Fruit fly (Drosophila melanogaster) whole organism, pupa: ENCODE data around the gene CG31262.
A peak's percentile ranks its signal among the peaks of the same experiment; 100 is the strongest.

Experiments used
- CG10348 ChIP-seq: fragments of 200-800 bp; sonication (Bioruptor generic); IDR thresholded peaks from 2 replicates; pipeline ENCODE4 v1.3.6; 2022; ENCODE audit warnings: missing biosample characterization, missing genetic modification characterization
- CG12605 ChIP-seq: fragments of 200-800 bp; sonication (Bioruptor generic); IDR thresholded peaks from 2 replicates; pipeline ENCODE4 v1.3.6; 2022; ENCODE audit warnings: missing biosample characterization, missing genetic modification characterization
- CG13204 ChIP-seq: fragments of 200-800 bp; sonication (Bioruptor generic); optimal IDR thresholded peaks from 2 replicates; lab custom pipeline; 2018; ENCODE audit warnings: missing biosample characterization, mild to moderate bottlenecking, missing genetic modification characterization, moderate library complexity
- CG14655 ChIP-seq: fragments of 200-800 bp; sonication (Bioruptor generic); optimal IDR thresholded peaks from 3 replicates; lab custom pipeline; 2017; ENCODE audit warnings: mild to moderate bottlenecking, missing biosample characterization, missing genetic modification reagents, missing genetic modification characterization
- CG15710 ChIP-seq: fragments of 200-800 bp; sonication (Bioruptor generic); optimal IDR thresholded peaks from 2 replicates; lab custom pipeline; 2018; ENCODE audit warnings: missing biosample characterization, mild to moderate bottlenecking, missing genetic modification characterization, moderate library complexity
- CG17806 ChIP-seq: fragments of 200-800 bp; sonication (Bioruptor generic); optimal IDR thresholded peaks from 2 replicates; lab custom pipeline; 2018; ENCODE audit warnings: missing biosample characterization, mild to moderate bottlenecking, missing genetic modification characterization, moderate library complexity
- CG32121 ChIP-seq: fragments of 200-800 bp; sonication (Bioruptor generic); IDR thresholded peaks from 2 replicates; pipeline ENCODE4 v1.3.6; 2022; ENCODE audit warnings: missing biosample characterization, missing genetic modification characterization
- CG34367 ChIP-seq: fragments of 200-800 bp; sonication (Bioruptor generic); optimal IDR thresholded peaks from 2 replicates; lab custom pipeline; 2018; ENCODE audit warnings: missing biosample characterization, mild to moderate bottlenecking, missing genetic modification characterization
- CG4496 ChIP-seq: fragments of 200-800 bp; sonication (Bioruptor generic); IDR thresholded peaks from 3 replicates; pipeline ENCODE4 v1.3.6; 2022; ENCODE audit warnings: missing biosample characterization, missing genetic modification characterization
- CG8159 ChIP-seq: fragments of 200-800 bp; sonication (Bioruptor generic); optimal IDR thresholded peaks from 3 replicates; lab custom pipeline; 2018; ENCODE audit warnings: missing biosample characterization, mild to moderate bottlenecking, missing genetic modification characterization, moderate library complexity
- CG8301 ChIP-seq: fragments of 200-800 bp; sonication (Bioruptor generic); optimal IDR thresholded peaks from 2 replicates; lab custom pipeline; 2018; ENCODE audit warnings: missing biosample characterization, mild to moderate bottlenecking, missing genetic modification characterization
- CG9948 ChIP-seq: fragments of 200-800 bp; sonication (Bioruptor generic); optimal IDR thresholded peaks from 2 replicates; lab custom pipeline; 2018; ENCODE audit warnings: missing biosample characterization, mild to moderate bottlenecking, missing genetic modification characterization, moderate library complexity
- D1 ChIP-seq: fragments of 200-800 bp; sonication (Bioruptor generic); optimal IDR thresholded peaks from 2 replicates; lab custom pipeline; 2018; ENCODE audit warnings: missing biosample characterization, mild to moderate bottlenecking, missing genetic modification characterization, moderate library complexity
- EcR ChIP-seq: fragments of 200-800 bp; sonication (Bioruptor generic); optimal IDR thresholded peaks from 3 replicates; lab custom pipeline; 2019; ENCODE audit warnings: missing biosample characterization, missing genetic modification characterization, mild to moderate bottlenecking, moderate library complexity, missing genetic modification reagents
- Ets98B ChIP-seq: fragments of 200-800 bp; sonication (Bioruptor generic); IDR thresholded peaks from 2 replicates; pipeline ENCODE4 v1.3.6; 2022; ENCODE audit warnings: missing biosample characterization, missing genetic modification characterization
- Pif1A ChIP-seq: fragments of 200-800 bp; sonication (Bioruptor generic); optimal IDR thresholded peaks from 3 replicates; lab custom pipeline; 2016; ENCODE audit warnings: missing biosample characterization, missing genetic modification characterization
- Pif1B ChIP-seq: fragments of 200-800 bp; sonication (Bioruptor generic); optimal IDR thresholded peaks from 3 replicates; lab custom pipeline; 2016; ENCODE audit warnings: missing biosample characterization, missing genetic modification characterization
- Snoo ChIP-seq: fragments of 200-800 bp; sonication (Bioruptor generic); optimal IDR thresholded peaks from 3 replicates; lab custom pipeline; 2017; ENCODE audit warnings: missing biosample characterization, mild to moderate bottlenecking, missing genetic modification characterization, inconsistent platforms
- fd96Ca ChIP-seq: fragments of 200-800 bp; sonication (Bioruptor generic); IDR thresholded peaks from 3 replicates; pipeline ENCODE4 v1.3.6; 2022; ENCODE audit warnings: missing biosample characterization, missing genetic modification characterization
- gl ChIP-seq: fragments of 200-800 bp; sonication (Bioruptor generic); optimal IDR thresholded peaks from 2 replicates; lab custom pipeline; 2018; ENCODE audit warnings: missing biosample characterization, mild to moderate bottlenecking, missing genetic modification characterization
- rn ChIP-seq: fragments of 200-800 bp; sonication (Bioruptor generic); IDR thresholded peaks from 2 replicates; pipeline ENCODE4 v1.3.6; 2022; ENCODE audit warnings: missing biosample characterization, missing genetic modification characterization

CG31262 gene

dm6 chr3R:17222974-17223373 is at the start of gene CG31262:
Gene CG31262, minus strand, starts transcription at chr3R:17223074.
- TF ChIP-seq Snoo (tag; lab: Kevin White, UChicago), result no peak
- TF ChIP-seq EcR (GFP tag; lab: Kevin White, UChicago), result no peak
- no peak for TF ChIP-seq CG34367 (tag; lab: Kevin White, UChicago)
- TF ChIP-seq Pif1A, result no peak
- TF ChIP-seq gl (tag; lab: Kevin White, UChicago), result no peak
- no peak for TF ChIP-seq CG13204 (GFP tag; lab: Kevin White, UChicago)

dm6 chr3R:17264949-17265348 is 42.1 kb upstream of the CG31262 start, which contains the start of the genes beat-IIb and CG44257:
Gene beat-IIb, minus strand, starts transcription at chr3R:17265049.
Gene CG44257, plus strand, starts transcription at chr3R:17265278.
- TF ChIP-seq Pif1A, result no peak
- TF ChIP-seq Ets98B, result no peak
- TF ChIP-seq CG32121 (GFP tag; lab: Robert Waterston, UW), result no peak
- TF ChIP-seq CG13204 (GFP tag; lab: Kevin White, UChicago), result no peak
- no peak for TF ChIP-seq CG4496 (GFP tag; lab: Robert Waterston, UW)
- TF ChIP-seq Snoo (tag; lab: Kevin White, UChicago), result no peak
- TF ChIP-seq CG17806 (tag; lab: Kevin White, UChicago), result no peak
- no peak for TF ChIP-seq D1
- no peak for TF ChIP-seq EcR (GFP tag; lab: Kevin White, UChicago)
- TF ChIP-seq fd96Ca (GFP tag; lab: Robert Waterston, UW), result no peak
- TF ChIP-seq CG14655 (GFP tag; lab: Kevin White, UChicago), result no peak
- no peak for TF ChIP-seq CG34367 (tag; lab: Kevin White, UChicago)
- TF ChIP-seq rn, result no peak
- TF ChIP-seq CG8301 (tag; lab: Kevin White, UChicago), result no peak
- no peak for TF ChIP-seq Pif1B (GFP tag; lab: Kevin White, UChicago)
- no peak for TF ChIP-seq CG10348 (GFP tag; lab: Robert Waterston, UW)
- TF ChIP-seq CG9948 (tag; lab: Kevin White, UChicago), result no peak
- TF ChIP-seq CG15710 (tag; lab: Kevin White, UChicago), result no peak
- TF ChIP-seq gl (tag; lab: Kevin White, UChicago), result no peak

DNA sequence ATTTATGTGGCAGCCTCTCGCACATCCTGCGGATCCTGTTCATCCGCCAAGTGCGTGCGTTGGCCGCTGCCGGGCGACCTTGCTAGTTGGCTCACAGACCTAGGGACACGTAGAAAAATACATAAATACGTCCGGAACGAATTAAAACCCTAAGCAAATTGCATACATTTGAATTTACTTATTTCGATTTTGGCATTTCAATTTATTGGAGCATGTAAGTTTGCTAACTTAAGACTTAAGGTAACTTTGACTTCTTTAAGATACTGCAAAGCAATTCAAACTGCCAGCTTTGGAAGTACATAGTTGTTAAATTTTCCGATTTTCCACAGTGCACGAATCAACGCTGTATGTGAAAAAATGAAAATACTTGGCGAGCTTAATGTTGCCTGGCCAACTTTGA is 31.2 kb upstream of the CG31262 start, which contains the start of gene CG44259:
Gene CG44259 (minus strand): TSS at position 101 of the 400 bp plus-strand sequence.
- TF ChIP-seq rn (no peak), CG34367 (tag; lab: Kevin White, UChicago) (no peak), CG12605 (no peak), D1 (no peak), CG9948 (tag; lab: Kevin White, UChicago) (no peak), CG4496 (GFP tag; lab: Robert Waterston, UW) (no peak), Pif1B (GFP tag; lab: Kevin White, UChicago) (no peak), gl (tag; lab: Kevin White, UChicago) (no peak), EcR (GFP tag; lab: Kevin White, UChicago) (no peak), CG13204 (GFP tag; lab: Kevin White, UChicago) (no peak), Pif1A (no peak), CG17806 (tag; lab: Kevin White, UChicago) (no peak)

DNA sequence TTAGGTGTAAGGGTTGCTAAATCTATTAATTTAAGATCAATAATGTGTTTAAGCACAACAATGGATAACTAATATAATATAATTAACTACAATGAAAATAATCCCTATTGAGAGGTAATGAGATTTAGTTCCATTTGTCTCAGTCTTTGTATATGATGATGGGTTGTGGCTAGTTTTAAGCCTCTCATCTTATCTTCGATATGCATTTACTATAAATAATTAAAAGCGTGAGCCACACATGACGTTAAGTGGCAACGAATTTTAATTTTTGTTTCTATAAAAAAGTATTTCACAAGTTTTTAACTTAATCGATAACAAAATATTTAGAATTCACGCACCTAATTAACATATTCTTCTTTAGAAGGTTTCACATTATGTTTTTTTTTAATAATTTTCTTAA is 28.4 kb upstream of the CG31262 start:
- TF ChIP-seq CG14655 (GFP tag; lab: Kevin White, UChicago) (peak; percentile 33), CG8159 (peak; percentile 32), fd96Ca (GFP tag; lab: Robert Waterston, UW) (no peak)

- TF ChIP-seq Snoo (tag; lab: Kevin White, UChicago) (no peak), CG15710 (tag; lab: Kevin White, UChicago) (no peak), CG14655 (GFP tag; lab: Kevin White, UChicago) (no peak), Pif1B (GFP tag; lab: Kevin White, UChicago) (no peak)
- TF ChIP-seq, all 21 proteins: peak for 0
Measured at dm6 chr3R:17249233-17249632, 26.4 kb upstream of the CG31262 start.

dm6 chr3R:17247699-17248098 is 24.8 kb upstream of the CG31262 start:
- TF ChIP-seq fd96Ca (GFP tag; lab: Robert Waterston, UW) (no peak), CG15710 (tag; lab: Kevin White, UChicago) (no peak), CG8301 (tag; lab: Kevin White, UChicago) (no peak), CG34367 (tag; lab: Kevin White, UChicago) (no peak), CG8159 (no peak), CG10348 (GFP tag; lab: Robert Waterston, UW) (no peak), CG17806 (tag; lab: Kevin White, UChicago) (no peak), Snoo (tag; lab: Kevin White, UChicago) (no peak), CG12605 (no peak), CG9948 (tag; lab: Kevin White, UChicago) (no peak)

DNA sequence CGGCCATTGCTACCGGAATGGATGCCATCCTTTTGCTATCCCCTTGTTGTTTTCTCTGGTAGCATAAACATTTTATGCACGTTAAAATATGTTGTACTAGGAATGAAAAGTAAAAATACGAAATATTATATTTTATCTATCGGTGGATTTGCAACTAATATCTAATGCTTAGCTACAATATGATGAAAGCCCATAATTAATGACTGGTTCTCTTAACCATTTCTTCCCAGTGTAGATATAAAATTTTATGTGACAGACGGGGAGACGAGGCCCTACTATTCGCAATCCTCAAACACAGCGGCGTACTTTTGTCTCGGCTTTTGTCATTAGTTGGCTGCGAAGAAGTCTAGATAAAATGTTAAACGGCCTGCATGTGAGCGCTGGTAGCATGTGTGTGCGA is 14.1 kb upstream of the CG31262 start:
- no peak for TF ChIP-seq CG32121 (GFP tag; lab: Robert Waterston, UW)
- TF ChIP-seq CG17806 (tag; lab: Kevin White, UChicago), result no peak
- TF ChIP-seq D1, result no peak
- no peak for TF ChIP-seq Pif1B (GFP tag; lab: Kevin White, UChicago)
- no peak for TF ChIP-seq CG12605
- no peak for TF ChIP-seq CG4496 (GFP tag; lab: Robert Waterston, UW)
- TF ChIP-seq CG9948 (tag; lab: Kevin White, UChicago), result no peak
- TF ChIP-seq CG34367 (tag; lab: Kevin White, UChicago), result no peak
- TF ChIP-seq rn, result no peak
- no peak for TF ChIP-seq EcR (GFP tag; lab: Kevin White, UChicago)
- TF ChIP-seq CG10348 (GFP tag; lab: Robert Waterston, UW), result no peak
- TF ChIP-seq fd96Ca (GFP tag; lab: Robert Waterston, UW), result no peak
- TF ChIP-seq Snoo (tag; lab: Kevin White, UChicago), result no peak
- TF ChIP-seq CG15710 (tag; lab: Kevin White, UChicago), result no peak
- no peak for TF ChIP-seq gl (tag; lab: Kevin White, UChicago)
- TF ChIP-seq CG8301 (tag; lab: Kevin White, UChicago), result no peak
- no peak for TF ChIP-seq CG14655 (GFP tag; lab: Kevin White, UChicago)
- TF ChIP-seq CG8159, result no peak
